Worm (Caenorhabditis elegans) whole organism, young adult: ENCODE results near the gene C52E4.7.

Experiments used
- F52B5.7 ChIP-seq: sonication (generic microtip); optimal IDR thresholded peaks from 2 replicates; lab custom pipeline; 2016; ENCODE audit warnings: mild to moderate bottlenecking, missing genetic modification characterization, missing compliant biosample characterization
- Y56A3A.18 ChIP-seq: fragments of 200-800 bp; sonication (Bioruptor generic); IDR thresholded peaks from 2 replicates; pipeline ENCODE4 v1.3.6; 2022; ENCODE audit warnings: missing genetic modification reagents, missing genetic modification characterization, missing compliant biosample characterization
- atf-7 ChIP-seq: sonication (generic microtip); optimal IDR thresholded peaks from 2 replicates; lab custom pipeline; 2017; ENCODE audit warnings: mild to moderate bottlenecking, missing genetic modification characterization, missing compliant biosample characterization
- bed-2 ChIP-seq: fragments of 200-800 bp; sonication (Bioruptor generic); IDR thresholded peaks from 2 replicates; pipeline ENCODE4 v1.3.6; 2022; ENCODE audit warnings: missing genetic modification reagents, missing genetic modification characterization, missing compliant biosample characterization
- ccch-3 ChIP-seq: fragments of 200-800 bp; sonication (Bioruptor generic); optimal IDR thresholded peaks from 2 replicates; lab custom pipeline; 2018; ENCODE audit warnings: mild to moderate bottlenecking, missing genetic modification characterization, missing compliant biosample characterization
- dpl-1 ChIP-seq: fragments of 150-350 bp; optimal IDR thresholded peaks from 2 replicates; lab custom pipeline; 2014; ENCODE audit warnings: missing biosample characterization, missing genetic modification reagents, missing genetic modification characterization
- ztf-22 ChIP-seq: fragments of 200-800 bp; sonication (Bioruptor generic); optimal IDR thresholded peaks from 2 replicates; lab custom pipeline; 2018; ENCODE audit warnings: mild to moderate bottlenecking, missing genetic modification characterization, moderate library complexity, missing compliant biosample characterization

- TF ChIP-seq dpl-1 (GFP tag; lab: Kevin White, UChicago) (no peak), ztf-22 (GFP tag; lab: Kevin White, UChicago) (no peak), atf-7 (tag; lab: Kevin White, UChicago) (no peak), ccch-3 (GFP tag; lab: Kevin White, UChicago) (no peak), Y56A3A.18 (GFP tag; lab: Robert Waterston, UW) (no peak), bed-2 (GFP tag; lab: Robert Waterston, UW) (no peak), F52B5.7 (tag; lab: Kevin White, UChicago) (no peak)
Measured at ce11 chrV:11986078-11986869, 7.8 kb upstream of the C52E4.7 start.
